Fruit fly (Drosophila melanogaster) whole organism, wandering third instar larva: ENCODE data around the gene Nedd8.
A peak's percentile ranks its signal among the peaks of the same experiment; 100 is the strongest.

Experiments
- Abd-B ChIP-seq: fragments of >200 bp; optimal IDR thresholded peaks from 2 replicates; lab custom pipeline; 2017; ENCODE audit warnings: missing biosample characterization, missing genetic modification characterization
- CG32264 ChIP-seq: fragments of 200-800 bp; sonication (Bioruptor generic); optimal IDR thresholded peaks from 2 replicates; lab custom pipeline; 2016; ENCODE audit warnings: missing biosample characterization, missing genetic modification characterization
- CG9705 ChIP-seq: fragments of 200-800 bp; sonication (Bioruptor generic); optimal IDR thresholded peaks from 2 replicates; lab custom pipeline; 2018; ENCODE audit warnings: missing biosample characterization, mild to moderate bottlenecking, missing genetic modification characterization
- CrebA ChIP-seq: fragments of 200-800 bp; sonication (Bioruptor generic); optimal IDR thresholded peaks from 2 replicates; lab custom pipeline; 2016; ENCODE audit warnings: missing biosample characterization, mild to moderate bottlenecking, missing genetic modification characterization, borderline replicate concordance
- Dfd ChIP-seq: fragments of >200 bp; optimal IDR thresholded peaks from 2 replicates; lab custom pipeline; 2017; ENCODE audit warnings: missing biosample characterization, missing genetic modification characterization
- Dif ChIP-seq: fragments of 200-275, 200-300 bp; sonication (Bioruptor generic); optimal IDR thresholded peaks from 2 replicates; lab custom pipeline; 2018; ENCODE audit warnings: missing biosample characterization, missing genetic modification characterization; ENCODE audit not compliant: partially characterized antibody
- GATAd ChIP-seq: sonication (Bioruptor generic); optimal IDR thresholded peaks from 2 replicates; lab custom pipeline; 2016; ENCODE audit warnings: missing biosample characterization, missing genetic modification characterization
- HLH106 ChIP-seq: fragments of 200-800 bp; optimal IDR thresholded peaks from 3 replicates; lab custom pipeline; 2019; ENCODE audit warnings: missing biosample characterization, mild to moderate bottlenecking, missing genetic modification characterization, moderate library complexity
- Hnf4 ChIP-seq: fragments of 200-800 bp; sonication (Bioruptor generic); optimal IDR thresholded peaks from 2 replicates; lab custom pipeline; 2016; ENCODE audit warnings: missing biosample characterization, mild to moderate bottlenecking, missing genetic modification characterization
- Hr78 ChIP-seq: fragments of >200 bp; optimal IDR thresholded peaks from 2 replicates; lab custom pipeline; 2017; ENCODE audit warnings: missing biosample characterization, missing genetic modification characterization
- Hr83 ChIP-seq: fragments of 200-300 bp; sonication (Bioruptor generic); optimal IDR thresholded peaks from 2 replicates; lab custom pipeline; 2016; ENCODE audit warnings: missing biosample characterization, mild to moderate bottlenecking, missing genetic modification characterization, moderate library complexity; ENCODE audit not compliant: poor library complexity, severe bottlenecking
- Jra ChIP-seq: sonication (Bioruptor generic); optimal IDR thresholded peaks from 2 replicates; lab custom pipeline; 2016; ENCODE audit warnings: missing biosample characterization, missing genetic modification characterization
- Mio ChIP-seq: sonication (Bioruptor generic); optimal IDR thresholded peaks from 2 replicates; lab custom pipeline; 2016; ENCODE audit warnings: missing biosample characterization, missing genetic modification characterization
- Myc ChIP-seq: fragments of >200 bp; optimal IDR thresholded peaks from 2 replicates; lab custom pipeline; 2017
- N ChIP-seq: fragments of >200 bp; optimal IDR thresholded peaks from 2 replicates; lab custom pipeline; 2018; ENCODE audit warnings: missing biosample characterization, missing external identifiers, missing genetic modification characterization
- OdsH ChIP-seq: fragments of 200-800 bp; sonication (Bioruptor generic); optimal IDR thresholded peaks from 2 replicates; lab custom pipeline; 2016; ENCODE audit warnings: missing biosample characterization, mild to moderate bottlenecking, missing genetic modification characterization
- Rel ChIP-seq, 2 experiments: fragments of 200-800 bp; sonication (Bioruptor generic) in 1 of 2; optimal IDR thresholded peaks; 2 replicates in 1 of 2; 3 replicates in 1 of 2; lab custom pipeline; 2016 to 2019; ENCODE audit warnings: mild to moderate bottlenecking in 2 of 2, missing biosample characterization in 2 of 2, missing genetic modification characterization in 2 of 2, moderate library complexity in 1 of 2
- Sp1 ChIP-seq: fragments of 200-800 bp; sonication (Bioruptor generic); optimal IDR thresholded peaks from 3 replicates; lab custom pipeline; 2019; ENCODE audit warnings: missing biosample characterization, mild to moderate bottlenecking, missing genetic modification characterization, moderate library complexity
- Vsx2 ChIP-seq: fragments of 200-300, 225-300 bp; sonication (Bioruptor generic); optimal IDR thresholded peaks from 2 replicates; lab custom pipeline; 2018; ENCODE audit warnings: missing biosample characterization, missing genetic modification characterization; ENCODE audit not compliant: partially characterized antibody
- br ChIP-seq: fragments of 200-800 bp; sonication (Bioruptor generic); optimal IDR thresholded peaks from 2 replicates; lab custom pipeline; 2016; ENCODE audit warnings: missing biosample characterization, missing genetic modification characterization
- brk ChIP-seq: fragments of 200-800 bp; sonication (Bioruptor generic); optimal IDR thresholded peaks from 2 replicates; lab custom pipeline; 2016; ENCODE audit warnings: missing biosample characterization, mild to moderate bottlenecking, missing genetic modification characterization
- dl ChIP-seq, 2 experiments: fragments of 175-275, 200-275 bp in 1 of 2; fragments of 200-275 bp in 1 of 2; sonication (Bioruptor generic); optimal IDR thresholded peaks; lab custom pipeline; 2018; ENCODE audit warnings: mild to moderate bottlenecking in 2 of 2, missing biosample characterization in 2 of 2, missing genetic modification characterization in 2 of 2, moderate library complexity in 2 of 2; ENCODE audit not compliant: partially characterized antibody in 2 of 2, insufficient read depth in 1 of 2
- dmrt93B ChIP-seq: fragments of 200-800 bp; sonication (Bioruptor generic); optimal IDR thresholded peaks from 2 replicates; lab custom pipeline; 2018; ENCODE audit warnings: missing biosample characterization, mild to moderate bottlenecking, missing genetic modification characterization
- dsf ChIP-seq: sonication (Bioruptor generic); optimal IDR thresholded peaks from 2 replicates; lab custom pipeline; 2016; ENCODE audit warnings: missing biosample characterization, missing genetic modification characterization, borderline replicate concordance
- ey ChIP-seq: fragments of 200-800 bp; sonication (Bioruptor generic); optimal IDR thresholded peaks from 2 replicates; lab custom pipeline; 2016; ENCODE audit warnings: missing biosample characterization, missing genetic modification characterization
- foxo ChIP-seq, 2 experiments: fragments of 200-800 bp; sonication (Bioruptor generic); optimal IDR thresholded peaks; 2 replicates in 1 of 2; 3 replicates in 1 of 2; lab custom pipeline; 2016 to 2017; ENCODE audit warnings: missing biosample characterization in 2 of 2, missing genetic modification characterization in 2 of 2
- fru ChIP-seq: fragments of 200-800 bp; sonication (Bioruptor generic); optimal IDR thresholded peaks from 3 replicates; lab custom pipeline; 2016; ENCODE audit warnings: missing biosample characterization, mild to moderate bottlenecking, missing genetic modification characterization
- h ChIP-seq: fragments of 200-800 bp; sonication (Bioruptor generic); optimal IDR thresholded peaks from 3 replicates; lab custom pipeline; 2016; ENCODE audit warnings: missing biosample characterization, mild to moderate bottlenecking, missing genetic modification characterization
- jim ChIP-seq: fragments of 175-275, 200-325 bp; sonication (Bioruptor generic); optimal IDR thresholded peaks from 2 replicates; lab custom pipeline; 2016; ENCODE audit warnings: missing biosample characterization, mild to moderate bottlenecking, missing genetic modification characterization
- lola ChIP-seq: fragments of >200 bp; optimal IDR thresholded peaks from 2 replicates; lab custom pipeline; 2017; ENCODE audit warnings: missing biosample characterization, missing genetic modification characterization
- pan ChIP-seq: fragments of >200 bp; optimal IDR thresholded peaks from 2 replicates; lab custom pipeline; 2017
- psq ChIP-seq: fragments of 200-800 bp; sonication (Bioruptor generic); optimal IDR thresholded peaks from 3 replicates; lab custom pipeline; 2017; ENCODE audit warnings: missing biosample characterization, mild to moderate bottlenecking, missing genetic modification characterization, moderate library complexity
- rgr ChIP-seq: fragments of 200-800 bp; sonication (Bioruptor generic); optimal IDR thresholded peaks from 3 replicates; lab custom pipeline; 2016; ENCODE audit warnings: missing biosample characterization, mild to moderate bottlenecking, missing genetic modification characterization
- sage ChIP-seq: fragments of 200-800 bp; sonication (Bioruptor generic); optimal IDR thresholded peaks from 2 replicates; lab custom pipeline; 2016; ENCODE audit warnings: missing biosample characterization, mild to moderate bottlenecking, missing genetic modification characterization
- sv ChIP-seq: fragments of 200-800 bp; sonication (Bioruptor generic); optimal IDR thresholded peaks from 3 replicates; lab custom pipeline; 2016; ENCODE audit warnings: missing biosample characterization, missing genetic modification characterization
- tai ChIP-seq: sonication (Bioruptor generic); optimal IDR thresholded peaks from 2 replicates; lab custom pipeline; 2016; ENCODE audit warnings: missing biosample characterization, missing genetic modification characterization
- usp ChIP-seq: fragments of >200 bp; optimal IDR thresholded peaks from 2 replicates; lab custom pipeline; 2017; ENCODE audit warnings: missing biosample characterization, missing genetic modification characterization
- woc ChIP-seq: sonication (Bioruptor generic); optimal IDR thresholded peaks from 2 replicates; lab custom pipeline; 2016; ENCODE audit warnings: missing biosample characterization, mild to moderate bottlenecking, missing genetic modification characterization

Nedd8 gene

dm6 chr2L:18982826-18983758 is 31.5 kb upstream of the Nedd8 start (continued):
- TF ChIP-seq ey (GFP tag; lab: Kevin White, UChicago) (no peak), Mio (GFP tag; lab: Kevin White, UChicago) (no peak), Dfd (GFP tag; lab: Kevin White, UChicago) (no peak), tai (peak; percentile 23), GATAd (GFP tag; lab: Kevin White, UChicago) (no peak), CrebA (GFP tag; lab: Kevin White, UChicago) (no peak), Jra (GFP tag; lab: Kevin White, UChicago) (no peak), dsf (GFP tag; lab: Kevin White, UChicago) (no peak), lola (GFP tag; lab: Kevin White, UChicago) (no peak), Vsx2 (GFP tag; lab: Kevin White, UChicago) (no peak), usp (GFP tag; lab: Kevin White, UChicago) (no peak), pan (lab: Kevin White, UChicago) (no peak), jim (GFP tag; lab: Kevin White, UChicago) (no peak), Rel (GFP tag; optimal IDR thresholded peaks at IDR 0.05; lab: Kevin White, UChicago) (no peak), Rel (tag; optimal IDR thresholded peaks at IDR 0.05; lab: Kevin White, UChicago) (no peak)

DNA sequence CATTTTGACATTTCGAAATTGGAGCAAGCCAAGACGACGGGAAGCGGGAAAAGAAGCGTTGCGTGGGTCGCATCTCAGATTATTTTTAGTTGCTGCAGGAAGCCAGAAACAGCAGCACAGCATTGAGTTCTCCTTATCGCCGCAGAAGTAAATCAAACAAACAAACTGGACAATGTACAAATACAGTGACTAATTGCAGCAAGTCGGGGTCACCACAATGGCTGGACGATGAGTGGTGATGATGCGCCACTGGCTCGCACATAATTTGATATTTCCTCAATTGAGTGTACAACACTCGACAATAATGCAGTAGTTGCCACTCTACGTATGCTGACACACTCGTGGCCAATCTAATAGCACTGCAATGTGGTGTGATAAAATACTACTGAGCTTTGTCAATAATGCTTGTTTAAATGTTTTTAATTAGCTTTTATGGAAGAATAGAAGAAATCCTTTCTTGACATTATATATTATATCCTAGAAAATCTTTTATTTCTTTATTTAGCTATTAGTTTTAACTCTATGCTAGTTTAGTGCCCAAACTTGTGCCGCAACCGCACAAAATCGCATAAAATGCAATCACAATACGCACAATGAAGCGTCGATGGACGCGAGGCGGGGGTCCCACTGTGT is 30.4 kb upstream of the Nedd8 start:
- TF ChIP-seq foxo (GFP tag; optimal IDR thresholded peaks at IDR 0.05; lab: Kevin White, UChicago) (peak in 1 of 2 experiments; percentile 20), brk (GFP tag; lab: Kevin White, UChicago) (no peak)
- TF ChIP-seq, all 38 proteins: peak for 1

DNA sequence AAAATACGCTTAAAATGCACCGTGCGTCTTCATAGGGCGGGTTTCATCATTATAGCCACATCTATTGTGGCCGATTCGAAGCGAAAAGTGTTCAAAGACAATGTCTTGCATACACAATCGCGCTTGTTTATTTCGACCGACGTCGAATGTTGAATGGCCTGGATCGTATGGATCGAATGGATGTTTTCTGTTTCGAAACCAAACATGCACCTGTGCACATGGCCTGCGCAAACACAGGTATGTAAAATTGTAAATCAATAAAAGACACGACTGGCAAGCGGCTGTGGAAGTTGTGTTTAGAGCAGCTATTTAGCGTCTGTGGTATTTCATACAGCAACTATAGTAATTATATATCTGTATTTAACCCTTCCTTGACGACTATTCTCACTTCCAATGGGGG is 29.8 kb upstream of the Nedd8 start:
- no peak for TF ChIP-seq dmrt93B (GFP tag; lab: Kevin White, UChicago)
- no peak for TF ChIP-seq GATAd (GFP tag; lab: Kevin White, UChicago)
- TF ChIP-seq OdsH: peak; percentile 45
- no peak for TF ChIP-seq Sp1
- no peak for TF ChIP-seq HLH106
- TF ChIP-seq CrebA (GFP tag; lab: Kevin White, UChicago): no peak
- peak; percentile 41 for TF ChIP-seq h (GFP tag; lab: Kevin White, UChicago)
- TF ChIP-seq tai: no peak
- no peak for TF ChIP-seq woc (GFP tag; lab: Kevin White, UChicago)
- peak in 1 of 2 experiments; percentile 17 for TF ChIP-seq foxo (GFP tag; optimal IDR thresholded peaks at IDR 0.05; lab: Kevin White, UChicago)
- no peak for TF ChIP-seq Dif (GFP tag; lab: Kevin White, UChicago)
- peak; percentile 43 for TF ChIP-seq Jra (GFP tag; lab: Kevin White, UChicago)
- no peak for TF ChIP-seq psq (GFP tag; lab: Kevin White, UChicago)
- no peak for TF ChIP-seq sage (GFP tag; lab: Kevin White, UChicago)
- TF ChIP-seq CG32264 (GFP tag; lab: Kevin White, UChicago): no peak
- TF ChIP-seq Hr78 (GFP tag; lab: Kevin White, UChicago): no peak
- peak; percentile 21 for TF ChIP-seq fru (GFP tag; lab: Kevin White, UChicago)
- no peak for TF ChIP-seq sv (GFP tag; lab: Kevin White, UChicago)
- TF ChIP-seq lola (GFP tag; lab: Kevin White, UChicago): no peak
- TF ChIP-seq Hr83 (GFP tag; lab: Kevin White, UChicago): peak; percentile 98
- no peak for TF ChIP-seq Mio (GFP tag; lab: Kevin White, UChicago)
- no peak for TF ChIP-seq dsf (GFP tag; lab: Kevin White, UChicago)
- no peak for TF ChIP-seq Rel (GFP tag; optimal IDR thresholded peaks at IDR 0.05; lab: Kevin White, UChicago)
- no peak for TF ChIP-seq Rel (tag; optimal IDR thresholded peaks at IDR 0.05; lab: Kevin White, UChicago)
- no peak for TF ChIP-seq ey (GFP tag; lab: Kevin White, UChicago)
- no peak for TF ChIP-seq pan (lab: Kevin White, UChicago)
- no peak for TF ChIP-seq Myc
- TF ChIP-seq Vsx2 (GFP tag; lab: Kevin White, UChicago): no peak
- no peak for TF ChIP-seq Dfd (GFP tag; lab: Kevin White, UChicago)
- TF ChIP-seq br (GFP tag; lab: Kevin White, UChicago): peak; percentile 31
- peak; percentile 66 for TF ChIP-seq Hnf4 (GFP tag; lab: Kevin White, UChicago)
- peak; percentile 57 for TF ChIP-seq rgr (GFP tag; lab: Kevin White, UChicago)
- no peak for TF ChIP-seq N (GFP tag; lab: Kevin White, UChicago)
- peak; percentile 47 for TF ChIP-seq brk (GFP tag; lab: Kevin White, UChicago)
- TF ChIP-seq Abd-B (GFP tag; lab: Kevin White, UChicago): no peak
- TF ChIP-seq jim (GFP tag; lab: Kevin White, UChicago): no peak
- TF ChIP-seq CG9705 (GFP tag; lab: Kevin White, UChicago): no peak
- TF ChIP-seq dl (GFP tag; optimal IDR thresholded peaks at IDR 0.05; lab: Kevin White, UChicago; ENCODE audit: insufficient read depth in 1 of 2, partially characterized antibody in 2 of 2): no peak
- TF ChIP-seq usp (GFP tag; lab: Kevin White, UChicago): no peak
